Fruit fly (Drosophila melanogaster): Measurements from ENCODE around the gene sals.

sals gene

DNA sequence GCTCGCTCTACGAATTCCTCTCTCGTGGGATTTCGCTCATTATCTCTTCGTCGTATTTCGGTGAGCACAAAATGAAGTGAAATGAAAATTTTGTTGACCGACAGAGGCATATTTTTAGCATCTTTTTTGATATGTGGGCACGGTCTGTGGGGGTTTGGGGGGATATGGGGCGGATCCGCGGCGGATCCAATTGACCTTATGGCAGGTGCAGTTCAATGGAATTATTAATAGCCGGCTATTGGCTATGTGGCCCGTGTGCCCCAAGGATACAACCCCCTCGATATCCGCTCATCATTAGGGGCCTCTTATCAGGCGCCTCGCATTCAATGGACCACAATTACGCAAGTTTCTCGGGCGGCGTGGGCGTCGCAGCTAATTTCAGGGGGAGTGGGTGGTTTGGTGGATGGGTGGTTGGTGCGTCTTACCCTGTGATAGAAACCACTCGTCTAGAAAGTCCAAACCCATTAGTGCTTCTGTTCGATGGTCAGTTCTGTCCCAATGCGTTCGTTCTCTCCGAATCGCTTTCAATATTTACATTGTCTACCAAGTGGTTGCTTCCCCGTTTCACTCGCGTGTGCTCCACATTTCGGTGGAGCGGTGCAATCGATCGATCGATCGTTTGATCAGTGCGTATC lies at the start of gene sals:
TSS of gene sals (minus strand) at position 585 of the 635 bp plus-strand sequence.
- peak; percentile 82 for TF ChIP-seq svp (GFP tag)
- no peak for TF ChIP-seq Eip93F (GFP tag; optimal IDR thresholded peaks at IDR 0.05)
- no peak for TF ChIP-seq CG11294 (GFP tag; IDR thresholded peaks at IDR 0.05)
- no peak for TF ChIP-seq dsx (GFP tag; optimal IDR thresholded peaks at IDR 0.05; ENCODE audit: poor library complexity, severe bottlenecking)

DNA sequence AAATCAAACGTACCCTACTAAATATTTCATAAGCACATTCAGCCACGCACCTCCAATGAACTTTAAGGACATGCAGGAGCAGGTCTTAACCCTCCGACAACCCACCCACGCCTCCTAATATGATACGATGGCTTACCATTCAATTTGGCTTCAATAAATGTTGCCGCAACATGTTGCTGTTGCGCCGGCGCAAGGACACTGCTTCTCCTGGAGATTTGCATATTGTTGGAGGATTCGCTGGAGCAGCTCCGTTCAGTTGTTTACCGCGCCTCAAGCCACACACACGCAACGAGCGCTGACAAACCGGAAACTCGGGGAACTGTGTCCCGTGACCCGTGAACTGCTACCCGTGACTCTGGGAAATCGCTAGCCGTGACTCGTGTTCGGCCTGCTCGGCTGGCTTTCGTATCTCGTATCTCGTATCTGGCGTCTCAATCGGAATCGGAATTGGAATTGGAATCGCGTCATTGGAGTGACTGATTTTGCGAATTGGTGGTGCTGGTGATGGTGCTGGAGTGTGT lies 48.2 kb upstream of the sals start, which contains the start of gene dpr5:
TSS of gene dpr5 (plus strand) at position 270 of the 521 bp plus-strand sequence.
- no peak for TF ChIP-seq Hr4 (GFP tag; optimal IDR thresholded peaks at IDR 0.05)
- no peak for TF ChIP-seq CG6808 (GFP tag; optimal IDR thresholded peaks at IDR 0.05)
- no peak for TF ChIP-seq CG8319 (GFP tag; optimal IDR thresholded peaks at IDR 0.05)
- TF ChIP-seq CG6276 (GFP tag; optimal IDR thresholded peaks at IDR 0.05) = no peak
- no peak for TF ChIP-seq CG34406 (GFP tag; optimal IDR thresholded peaks at IDR 0.05)
- no peak for TF ChIP-seq Smox (GFP tag; optimal IDR thresholded peaks at IDR 0.05)
- TF ChIP-seq CG15336 (GFP tag; IDR thresholded peaks at IDR 0.05) = no peak
- no peak for TF ChIP-seq OdsH (GFP tag; optimal IDR thresholded peaks at IDR 0.05)

DNA sequence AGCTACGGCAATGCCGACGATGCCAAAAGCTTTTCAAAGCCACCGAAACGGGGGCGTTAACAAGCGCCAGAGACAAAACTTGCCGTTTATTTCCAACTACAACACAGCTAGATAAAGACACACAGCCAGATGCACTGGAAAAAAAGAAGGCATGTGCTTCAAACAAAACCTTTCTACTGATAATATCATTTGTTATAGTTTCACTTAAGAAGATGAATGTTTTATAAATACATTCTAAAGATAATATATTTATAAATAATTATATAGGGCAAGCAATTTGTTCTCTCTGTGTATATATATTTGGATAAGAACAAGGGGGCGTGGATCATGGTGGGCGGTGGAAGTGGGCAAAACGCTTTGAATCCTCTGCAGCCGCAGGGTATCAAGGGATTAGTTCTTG lies 38.7 kb upstream of the sals start:
- TF ChIP-seq acj6 (GFP tag; optimal IDR thresholded peaks at IDR 0.05) (no peak), CG16779 (tag; optimal IDR thresholded peaks at IDR 0.05) (no peak), CG3919 (GFP tag; optimal IDR thresholded peaks at IDR 0.05) (no peak), net (GFP tag; optimal IDR thresholded peaks at IDR 0.05) (no peak), Sox14 (GFP tag; optimal IDR thresholded peaks at IDR 0.05) (no peak), ss (GFP tag; optimal IDR thresholded peaks at IDR 0.05) (no peak), pdm3 (GFP tag; optimal IDR thresholded peaks at IDR 0.05) (no peak), CG3032 (tag; optimal IDR thresholded peaks at IDR 0.05) (no peak), Ets21C (GFP tag; optimal IDR thresholded peaks at IDR 0.05) (no peak), Blimp-1 (GFP tag; optimal IDR thresholded peaks at IDR 0.05) (no peak), fkh (GFP tag; optimal IDR thresholded peaks at IDR 0.05) (no peak), CG4318 (GFP tag; optimal IDR thresholded peaks at IDR 0.05) (no peak), svp (GFP tag) (no peak), vri (GFP tag; optimal IDR thresholded peaks at IDR 0.05) (no peak)

DNA sequence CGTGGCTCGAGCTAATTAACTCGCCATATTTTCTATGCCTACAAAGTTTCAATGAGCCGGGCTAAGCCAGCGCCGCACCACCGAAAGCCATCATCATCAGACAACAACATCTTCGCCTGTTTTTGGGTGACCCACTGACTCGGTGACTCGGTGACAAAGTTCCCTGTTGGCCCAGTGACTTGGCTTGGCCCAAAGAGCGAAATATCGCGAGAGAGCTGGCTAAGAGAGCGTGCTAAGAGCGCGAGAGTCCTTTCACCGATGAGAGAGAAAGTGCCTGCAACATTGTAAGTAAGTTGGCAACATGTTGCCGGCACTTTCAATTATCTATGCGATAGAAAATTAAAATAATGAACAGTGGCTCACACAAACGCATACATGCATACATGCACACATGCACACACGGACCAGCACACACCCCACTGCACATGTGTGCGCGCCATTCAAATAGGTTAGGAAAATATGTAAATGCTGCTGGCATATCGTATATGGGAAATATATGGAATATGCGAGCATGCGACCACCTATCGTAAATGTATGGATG lies 31.8 kb upstream of the sals start:
- TF ChIP-seq CG11902 (GFP tag; optimal IDR thresholded peaks at IDR 0.05) (no peak), CG8119 (GFP tag; IDR thresholded peaks at IDR 0.05) (no peak), dac (GFP tag; optimal IDR thresholded peaks at IDR 0.05) (no peak), CG3919 (GFP tag; optimal IDR thresholded peaks at IDR 0.05) (no peak), dsx (GFP tag; optimal IDR thresholded peaks at IDR 0.05; ENCODE audit: poor library complexity, severe bottlenecking) (no peak), CG8319 (GFP tag; optimal IDR thresholded peaks at IDR 0.05) (no peak), Blimp-1 (GFP tag; optimal IDR thresholded peaks at IDR 0.05) (no peak), CG15336 (GFP tag; IDR thresholded peaks at IDR 0.05) (no peak), svp (GFP tag) (no peak), CG11762 (GFP tag; optimal IDR thresholded peaks at IDR 0.05; ENCODE audit: insufficient read depth) (no peak), Lpt (GFP tag; optimal IDR thresholded peaks at IDR 0.05) (no peak)

dm6 chr3R:11469745-11470144 lies 18.2 kb upstream of the sals start:
- TF ChIP-seq ss (GFP tag; optimal IDR thresholded peaks at IDR 0.05) (no peak), CG15336 (GFP tag; IDR thresholded peaks at IDR 0.05) (peak; percentile 23; the same call in 1 of the 2 replicates), CG32006 (GFP tag; optimal IDR thresholded peaks at IDR 0.05) (peak; percentile 41), svp (GFP tag) (peak; percentile 14), net (GFP tag; optimal IDR thresholded peaks at IDR 0.05) (no peak), Eip78C (GFP tag) (peak; percentile 68), CG4318 (GFP tag; optimal IDR thresholded peaks at IDR 0.05) (peak; percentile 0), eg (GFP tag; IDR thresholded peaks at IDR 0.05) (0 out of 3 replicates have a peak, but pooled peaks have one; percentile 13), CG34406 (GFP tag; optimal IDR thresholded peaks at IDR 0.05) (no peak), vri (GFP tag; optimal IDR thresholded peaks at IDR 0.05) (no peak), Hr4 (GFP tag; optimal IDR thresholded peaks at IDR 0.05) (peak; percentile 38)

All from whole organism, prepupa.